Worm (Caenorhabditis elegans) whole organism, L1 larva: ENCODE measurements around the gene npp-23.

Experiments used
- C04F5.9 ChIP-seq: sonication (generic microtip); optimal IDR thresholded peaks from 2 replicates; lab custom pipeline; 2016; ENCODE audit warnings: missing genetic modification characterization, missing compliant biosample characterization
- C16A3.4 ChIP-seq: fragments of 150-350 bp; optimal IDR thresholded peaks from 2 replicates; lab custom pipeline; 2014; ENCODE audit warnings: missing biosample characterization, missing genetic modification characterization
- F16B12.6 ChIP-seq: fragments of 150-350 bp; optimal IDR thresholded peaks from 2 replicates; lab custom pipeline; 2014; ENCODE audit warnings: missing biosample characterization, missing genetic modification characterization
- alr-1 ChIP-seq: fragments of 200-800 bp; sonication (Bioruptor generic); optimal IDR thresholded peaks from 2 replicates; lab custom pipeline; 2018; ENCODE audit warnings: borderline replicate concordance, mild to moderate bottlenecking, missing genetic modification characterization, missing compliant biosample characterization
- aly-2 ChIP-seq: fragments of 150-350 bp; optimal IDR thresholded peaks from 2 replicates; lab custom pipeline; 2014; ENCODE audit warnings: missing biosample characterization, missing genetic modification characterization
- ama-1 ChIP-seq: fragments of 150-350 bp; optimal IDR thresholded peaks from 2 replicates; lab custom pipeline; 2014
- blmp-1 ChIP-seq: fragments of 150-350 bp; optimal IDR thresholded peaks from 2 replicates; lab custom pipeline; 2014; ENCODE audit warnings: missing biosample characterization, missing genetic modification characterization
- ceh-8 ChIP-seq: fragments of 200-800 bp; sonication (Bioruptor generic); optimal IDR thresholded peaks from 2 replicates; lab custom pipeline; 2018; ENCODE audit warnings: mild to moderate bottlenecking, missing genetic modification characterization, moderate library complexity, missing compliant biosample characterization
- ceh-82 ChIP-seq, 3 experiments: fragments of 150-350 bp in 1 of 3; sonication (generic microtip) in 2 of 3; optimal IDR thresholded peaks; 2 replicates each; lab custom pipeline; 2014 to 2017; ENCODE audit warnings: missing biosample characterization in 3 of 3, missing genetic modification characterization in 3 of 3
- ceh-88 ChIP-seq: fragments of 200-800 bp; sonication (Bioruptor generic); IDR thresholded peaks from 2 replicates; pipeline ENCODE4 v1.3.6; 2022; ENCODE audit warnings: missing genetic modification characterization, missing compliant biosample characterization
- dpl-1 ChIP-seq, 3 experiments: fragments of 150-350 bp in 2 of 3; sonication (generic microtip) in 1 of 3; optimal IDR thresholded peaks; 2 replicates each; lab custom pipeline; 2014 to 2017; ENCODE audit warnings: missing biosample characterization in 3 of 3, missing genetic modification characterization in 3 of 3, missing genetic modification reagents in 3 of 3
- dsc-1 ChIP-seq: sonication (generic microtip); optimal IDR thresholded peaks from 2 replicates; lab custom pipeline; 2016; ENCODE audit warnings: mild to moderate bottlenecking, missing genetic modification characterization, missing compliant biosample characterization
- efl-1 ChIP-seq, 4 experiments: fragments of 150-350 bp; optimal IDR thresholded peaks in 3 of 4; peaks in 1 of 4; 1 replicate in 1 of 4; 2 replicates in 3 of 4; lab custom pipeline; 2014; ENCODE audit warnings: missing biosample characterization in 2 of 4, missing genetic modification characterization in 2 of 4, missing genetic modification reagents in 2 of 4
- egl-13 ChIP-seq: sonication (generic microtip); optimal IDR thresholded peaks from 2 replicates; lab custom pipeline; 2016; ENCODE audit warnings: missing genotype, missing genetic modification reagents, missing genetic modification characterization, missing compliant biosample characterization
- elt-3 ChIP-seq, 6 experiments: fragments of 150-350 bp in 1 of 6; sonication (generic microtip); optimal IDR thresholded peaks; 2 replicates each; lab custom pipeline; 2017 to 2018; ENCODE audit warnings: missing biosample characterization in 6 of 6, missing genetic modification characterization in 6 of 6, inconsistent platforms in 1 of 6
- ets-5 ChIP-seq: fragments of 200-800 bp; sonication (Bioruptor generic); IDR thresholded peaks from 2 replicates; pipeline ENCODE4 v1.3.6; 2022; ENCODE audit warnings: missing genetic modification characterization, missing compliant biosample characterization
- fkh-10 ChIP-seq: sonication (generic microtip); optimal IDR thresholded peaks from 2 replicates; lab custom pipeline; 2017; ENCODE audit warnings: missing biosample characterization, missing genetic modification reagents, missing genetic modification characterization
- grh-1 ChIP-seq: fragments of 200-800 bp; sonication (Bioruptor generic); IDR thresholded peaks from 2 replicates; pipeline ENCODE4 v1.3.6; 2022; ENCODE audit warnings: missing genetic modification reagents, missing genetic modification characterization, missing compliant biosample characterization
- lin-13 ChIP-seq: fragments of 150-350 bp; optimal IDR thresholded peaks from 2 replicates; lab custom pipeline; 2014; ENCODE audit warnings: missing biosample characterization, missing genetic modification reagents, missing genetic modification characterization
- lin-15B ChIP-seq: fragments of 150-350 bp; sonication (generic microtip); optimal IDR thresholded peaks from 3 replicates; lab custom pipeline; 2014; ENCODE audit warnings: missing biosample characterization, missing genetic modification characterization
- lin-35 ChIP-seq, 2 experiments: fragments of 150-350 bp; optimal IDR thresholded peaks; 2 replicates each; lab custom pipeline; 2014; ENCODE audit warnings: missing biosample characterization in 2 of 2, missing genetic modification characterization in 2 of 2, missing genetic modification reagents in 2 of 2
- lir-3 ChIP-seq: sonication (generic microtip); optimal IDR thresholded peaks from 2 replicates; lab custom pipeline; 2016; ENCODE audit warnings: mild to moderate bottlenecking, missing genetic modification characterization, moderate library complexity, missing compliant biosample characterization; ENCODE audit not compliant: poor library complexity
- lsy-2 ChIP-seq, 2 experiments: fragments of 150-350 bp; optimal IDR thresholded peaks; 2 replicates each; lab custom pipeline; 2014; ENCODE audit warnings: missing biosample characterization in 2 of 2, missing genetic modification characterization in 2 of 2
- mab-9 ChIP-seq: fragments of 200-800 bp; sonication (Bioruptor generic); IDR thresholded peaks from 2 replicates; pipeline ENCODE4 v1.3.6; 2022; ENCODE audit warnings: missing genetic modification reagents, missing genetic modification characterization, missing compliant biosample characterization
- mdl-1 ChIP-seq, 2 experiments: fragments of 150-350 bp; optimal IDR thresholded peaks; 2 replicates each; lab custom pipeline; 2014 to 2017; ENCODE audit warnings: missing biosample characterization in 2 of 2, missing genetic modification characterization in 2 of 2, inconsistent platforms in 1 of 2
- mef-2 ChIP-seq: fragments of 150-350 bp; optimal IDR thresholded peaks from 2 replicates; lab custom pipeline; 2014; ENCODE audit warnings: missing biosample characterization, missing genetic modification characterization
- mep-1 ChIP-seq: fragments of 150-350 bp; optimal IDR thresholded peaks from 2 replicates; lab custom pipeline; 2014; ENCODE audit warnings: missing biosample characterization, missing genetic modification characterization
- nhr-19 ChIP-seq: fragments of 200-800 bp; sonication (Bioruptor generic); conservative IDR thresholded peaks from 2 replicates; pipeline ENCODE4 v1.3.6; 2022; ENCODE audit warnings: missing genetic modification characterization, missing compliant biosample characterization
- nhr-20 ChIP-seq: sonication (generic microtip); optimal IDR thresholded peaks from 2 replicates; lab custom pipeline; 2016; ENCODE audit warnings: mild to moderate bottlenecking, missing genetic modification characterization, missing compliant biosample characterization
- nhr-237 ChIP-seq: fragments of 150-350 bp; optimal IDR thresholded peaks from 2 replicates; lab custom pipeline; 2014; ENCODE audit warnings: missing biosample characterization, missing genetic modification characterization
- nhr-76 ChIP-seq: sonication (generic microtip); optimal IDR thresholded peaks from 2 replicates; lab custom pipeline; 2017; ENCODE audit warnings: missing biosample characterization, missing genetic modification characterization
- nhr-77 ChIP-seq: fragments of 150-350 bp; optimal IDR thresholded peaks from 2 replicates; lab custom pipeline; 2014; ENCODE audit warnings: missing biosample characterization, missing genetic modification characterization
- nhr-84 ChIP-seq: sonication (generic microtip); optimal IDR thresholded peaks from 2 replicates; lab custom pipeline; 2017; ENCODE audit warnings: missing biosample characterization, missing genetic modification characterization
- rnt-1 ChIP-seq: sonication (generic microtip); optimal IDR thresholded peaks from 2 replicates; lab custom pipeline; 2016; ENCODE audit warnings: mild to moderate bottlenecking, missing genetic modification characterization, moderate library complexity, missing compliant biosample characterization
- skn-1 ChIP-seq: fragments of 150-350 bp; optimal IDR thresholded peaks from 2 replicates; lab custom pipeline; 2014; ENCODE audit warnings: missing biosample characterization, missing genetic modification characterization
- snpc-4 ChIP-seq: fragments of 150-350 bp; optimal IDR thresholded peaks from 2 replicates; lab custom pipeline; 2014; ENCODE audit warnings: missing biosample characterization, missing genetic modification characterization
- snu-23 ChIP-seq: sonication (generic microtip); optimal IDR thresholded peaks from 2 replicates; lab custom pipeline; 2016; ENCODE audit warnings: missing genetic modification characterization, missing compliant biosample characterization
- sup-37 ChIP-seq: fragments of 200-800 bp; sonication (Bioruptor generic); optimal IDR thresholded peaks from 2 replicates; lab custom pipeline; 2018; ENCODE audit warnings: mild to moderate bottlenecking, missing genetic modification characterization, missing compliant biosample characterization
- swsn-7 ChIP-seq: sonication (generic microtip); optimal IDR thresholded peaks from 2 replicates; lab custom pipeline; 2016; ENCODE audit warnings: missing genetic modification characterization, missing compliant biosample characterization
- unc-130 ChIP-seq: fragments of 150-350 bp; optimal IDR thresholded peaks from 2 replicates; lab custom pipeline; 2017; ENCODE audit warnings: missing biosample characterization, missing genetic modification characterization, inconsistent platforms
- unc-30 ChIP-seq: sonication (generic microtip); optimal IDR thresholded peaks from 2 replicates; lab custom pipeline; 2017; ENCODE audit warnings: missing biosample characterization, missing genetic modification characterization
- unc-62 ChIP-seq: fragments of 150-350 bp; optimal IDR thresholded peaks from 2 replicates; lab custom pipeline; 2014; ENCODE audit warnings: missing biosample characterization, missing genetic modification reagents, missing genetic modification characterization
- unc-86 ChIP-seq: sonication (generic microtip); optimal IDR thresholded peaks from 2 replicates; lab custom pipeline; 2016; ENCODE audit warnings: missing genetic modification characterization, missing compliant biosample characterization
- xbp-1 ChIP-seq: sonication (generic microtip); optimal IDR thresholded peaks from 2 replicates; lab custom pipeline; 2016; ENCODE audit warnings: missing genetic modification characterization, missing compliant biosample characterization

npp-23 gene

DNA sequence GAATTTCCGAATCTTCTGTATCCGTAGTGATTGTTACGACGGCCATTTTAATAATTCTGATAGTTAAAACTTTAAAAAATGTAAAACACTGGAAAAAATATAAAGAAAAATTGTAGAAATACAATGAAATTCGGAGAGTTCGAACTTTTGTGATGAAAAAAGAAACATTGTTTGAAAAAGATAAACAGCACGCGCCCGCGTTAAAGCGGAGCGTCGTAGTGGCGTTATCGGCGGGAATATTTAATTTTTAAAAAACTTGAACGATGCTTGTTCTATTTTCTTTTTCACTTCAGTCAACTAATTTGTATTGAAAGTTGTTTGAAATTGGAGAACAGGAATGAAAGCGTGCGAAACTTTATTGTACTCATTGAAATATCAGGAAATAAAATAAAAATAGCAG is at the start of gene npp-23:
Gene npp-23, minus strand, starts transcription at position 56 of the 400 bp plus-strand sequence.
- peak; percentile 58 for TF ChIP-seq blmp-1 (tag; lab: Kevin White, UChicago)
- peak in 1 of 2 experiments; percentile 34 for TF ChIP-seq mdl-1 (tag; optimal IDR thresholded peaks at IDR 0.05; lab: Kevin White, UChicago)
- no peak for TF ChIP-seq fkh-10 (GFP tag; lab: Kevin White, UChicago)
- peak; percentile 93 to 96 (median 95) for TF ChIP-seq dpl-1 (GFP tag; optimal IDR thresholded peaks at IDR 0.05; lab: Kevin White, UChicago)
- TF ChIP-seq nhr-76 (tag; lab: Kevin White, UChicago), result no peak
- no peak for TF ChIP-seq unc-62 (GFP tag; lab: Kevin White, UChicago)
- peak; percentile 58 for TF ChIP-seq rnt-1 (tag; lab: Kevin White, UChicago)
- no peak for TF ChIP-seq ceh-88 (GFP tag; lab: Robert Waterston, UW)
- no peak for TF ChIP-seq nhr-84
- no peak for TF ChIP-seq nhr-77 (tag; lab: Kevin White, UChicago)
- no peak for TF ChIP-seq mab-9 (GFP tag; lab: Robert Waterston, UW)
- TF ChIP-seq ceh-82 (tag; optimal IDR thresholded peaks at IDR 0.05; lab: Kevin White, UChicago), result peak; percentile 40 to 53 (median 43)
- TF ChIP-seq snu-23 (GFP tag; lab: Kevin White, UChicago), result peak; percentile 72
- TF ChIP-seq efl-1 (optimal IDR thresholded peaks at IDR 0.05; lab: Kevin White, UChicago), result peak; percentile 96 to 99
- TF ChIP-seq efl-1 (GFP tag; optimal IDR thresholded peaks at IDR 0.05 in 1 of 2; lab: Kevin White, UChicago), result peak; percentile 96 to 99
- TF ChIP-seq dsc-1, result peak; percentile 53
- TF ChIP-seq sup-37 (GFP tag; lab: Kevin White, UChicago), result no peak
- TF ChIP-seq elt-3 (tag; optimal IDR thresholded peaks at IDR 0.05; lab: Kevin White, UChicago), result peak in 1 of 6 experiments; percentile 13
- peak; percentile 15 for TF ChIP-seq snpc-4 (tag; lab: Kevin White, UChicago)
- TF ChIP-seq unc-86 (tag; lab: Kevin White, UChicago), result no peak
- peak; percentile 15 for TF ChIP-seq lin-13
- no peak for TF ChIP-seq mef-2 (tag; lab: Kevin White, UChicago)
- TF ChIP-seq C16A3.4, result peak; percentile 37
- TF ChIP-seq unc-130 (tag; lab: Kevin White, UChicago), result peak; percentile 46
- TF ChIP-seq grh-1 (GFP tag; lab: Robert Waterston, UW), result peak; percentile 38; the same call in 1 of the 2 replicates
- TF ChIP-seq C04F5.9 (tag; lab: Kevin White, UChicago), result no peak
- TF ChIP-seq xbp-1 (tag; lab: Kevin White, UChicago), result peak; percentile 51
- no peak for TF ChIP-seq ama-1 (lab: Kevin White, UChicago)
- TF ChIP-seq unc-30, result no peak
- TF ChIP-seq swsn-7 (tag; lab: Kevin White, UChicago), result peak; percentile 50
- peak; percentile 54 for TF ChIP-seq nhr-19 (GFP tag; lab: Robert Waterston, UW)
- peak; percentile 95 to 97 for TF ChIP-seq lin-35 (GFP tag; optimal IDR thresholded peaks at IDR 0.05; lab: Kevin White, UChicago)
- TF ChIP-seq aly-2 (tag; lab: Kevin White, UChicago), result peak; percentile 11
- TF ChIP-seq nhr-237 (tag; lab: Kevin White, UChicago), result no peak
- TF ChIP-seq ceh-8 (GFP tag; lab: Kevin White, UChicago), result no peak
- peak; percentile 72 for TF ChIP-seq mep-1 (tag; lab: Kevin White, UChicago)
- peak in 1 of 2 experiments; percentile 60 for TF ChIP-seq lsy-2 (tag; optimal IDR thresholded peaks at IDR 0.05; lab: Kevin White, UChicago)
- no peak for TF ChIP-seq lir-3 (tag; lab: Kevin White, UChicago)
- TF ChIP-seq nhr-20 (tag; lab: Kevin White, UChicago), result peak; percentile 59
- peak; percentile 51 for TF ChIP-seq skn-1 (tag; lab: Kevin White, UChicago)
- peak; percentile 12 for TF ChIP-seq egl-13 (tag; lab: Kevin White, UChicago)
- TF ChIP-seq ets-5 (GFP tag; lab: Robert Waterston, UW), result no peak
- no peak for TF ChIP-seq alr-1 (tag; lab: Kevin White, UChicago)
- peak; percentile 19 for TF ChIP-seq lin-15B (tag; lab: Kevin White, UChicago)
- TF ChIP-seq F16B12.6 (tag; lab: Kevin White, UChicago), result peak; percentile 18
